Fruit fly (Drosophila melanogaster): ENCODE results near the gene CG12321.

DNA sequence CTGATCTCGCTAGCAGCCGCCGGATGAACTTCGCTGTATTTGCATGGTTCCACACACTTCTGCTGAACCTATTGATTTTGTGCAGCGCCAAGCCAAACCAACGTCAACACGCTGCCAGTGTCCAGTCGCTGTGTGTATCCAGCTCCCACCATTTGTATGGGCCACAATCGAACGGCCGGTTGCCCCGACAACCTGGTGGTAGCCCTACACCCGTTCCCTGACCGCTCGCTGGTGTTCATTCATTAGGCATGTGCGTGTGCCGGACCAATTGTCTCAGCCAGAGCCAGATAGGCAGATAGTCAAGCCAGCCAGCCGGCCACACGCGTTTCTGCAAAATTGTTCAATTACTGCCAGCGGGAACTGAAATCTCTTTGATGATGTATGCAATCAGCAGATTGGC is 3.4 kb upstream of the CG12321 start, which contains the start of gene CG14313:
- TF ChIP-seq psq (optimal IDR thresholded peaks at IDR 0.05): no peak
- TF ChIP-seq Myc (optimal IDR thresholded peaks at IDR 0.05): no peak
